Worm (Caenorhabditis elegans) whole organism, L2 larva: ENCODE measurements around the gene R12B2.7.

ENCODE experiments used
- R02D3.7 ChIP-seq: fragments of 150-350 bp; optimal IDR thresholded peaks from 2 replicates; lab custom pipeline; 2014; ENCODE audit warnings: missing biosample characterization, missing genetic modification characterization
- alr-1 ChIP-seq: fragments of 150-350 bp; optimal IDR thresholded peaks from 2 replicates; lab custom pipeline; 2014; ENCODE audit warnings: missing biosample characterization, missing genetic modification characterization
- ama-1 ChIP-seq: fragments of 150-350 bp; optimal IDR thresholded peaks from 2 replicates; lab custom pipeline; 2018; ENCODE audit warnings: inconsistent platforms
- elt-1 ChIP-seq: fragments of 150-350 bp; optimal IDR thresholded peaks from 2 replicates; lab custom pipeline; 2014; ENCODE audit warnings: missing biosample characterization, missing genetic modification characterization
- elt-3 ChIP-seq: sonication (generic microtip); optimal IDR thresholded peaks from 2 replicates; lab custom pipeline; 2017; ENCODE audit warnings: missing biosample characterization, missing genetic modification characterization
- fos-1 ChIP-seq: fragments of 150-350 bp; optimal IDR thresholded peaks from 2 replicates; lab custom pipeline; 2014; ENCODE audit warnings: missing biosample characterization, missing genetic modification characterization
- lin-39 ChIP-seq: fragments of 150-350 bp; optimal IDR thresholded peaks from 2 replicates; lab custom pipeline; 2014; ENCODE audit warnings: missing biosample characterization, missing genetic modification reagents, missing genetic modification characterization
- mdl-1 ChIP-seq, 2 experiments: fragments of 150-350 bp in 1 of 2; sonication (generic microtip) in 1 of 2; optimal IDR thresholded peaks; 2 replicates each; lab custom pipeline; 2017; ENCODE audit warnings: missing biosample characterization in 2 of 2, missing genetic modification characterization in 2 of 2
- nhr-23 ChIP-seq: fragments of 150-350 bp; optimal IDR thresholded peaks from 2 replicates; lab custom pipeline; 2014; ENCODE audit warnings: missing biosample characterization, missing genetic modification reagents, missing genetic modification characterization
- skn-1 ChIP-seq: sonication (generic microtip); optimal IDR thresholded peaks from 2 replicates; lab custom pipeline; 2017; ENCODE audit warnings: missing biosample characterization, missing genetic modification characterization
- sma-3 ChIP-seq: sonication (generic microtip); optimal IDR thresholded peaks from 2 replicates; lab custom pipeline; 2016; ENCODE audit warnings: missing genetic modification reagents, missing genetic modification characterization, missing compliant biosample characterization
- snpc-4 ChIP-seq: fragments of 150-350 bp; optimal IDR thresholded peaks from 2 replicates; lab custom pipeline; 2014; ENCODE audit warnings: missing biosample characterization, missing genetic modification characterization
- zag-1 ChIP-seq: fragments of 150-350 bp; optimal IDR thresholded peaks from 2 replicates; lab custom pipeline; 2014; ENCODE audit warnings: missing biosample characterization, missing genetic modification characterization

ce11 chrIII:5810012-5810411 lies 4.8 kb upstream of the R12B2.7 start:
- no peak for TF ChIP-seq mdl-1 (tag; optimal IDR thresholded peaks at IDR 0.05; lab: Kevin White, UChicago)
- no peak for TF ChIP-seq elt-1 (tag; lab: Kevin White, UChicago)
- TF ChIP-seq fos-1 = peak; percentile 35
- TF ChIP-seq R02D3.7 = no peak
- TF ChIP-seq alr-1 (tag; lab: Kevin White, UChicago) = no peak
- no peak for TF ChIP-seq sma-3
- TF ChIP-seq snpc-4 (tag; lab: Kevin White, UChicago) = no peak
- TF ChIP-seq nhr-23 (tag; lab: Kevin White, UChicago) = no peak
- no peak for TF ChIP-seq lin-39 (tag; lab: Kevin White, UChicago)
- TF ChIP-seq ama-1 (lab: Kevin White, UChicago) = no peak
- no peak for TF ChIP-seq elt-3 (tag; lab: Kevin White, UChicago)
- TF ChIP-seq zag-1 (tag; lab: Kevin White, UChicago) = no peak
- no peak for TF ChIP-seq skn-1 (tag; lab: Kevin White, UChicago)
